Worm (Caenorhabditis elegans) whole organism, young adult: Measurements from ENCODE around the gene Y46H3A.5.
"Not testable (repeated sequence)": the region's sequence is repeated elsewhere in the genome, so short reads cannot be mapped to it uniquely, and the experiment has no call there.

ENCODE experiments used
- F49E8.2 ChIP-seq: sonication (generic microtip); optimal IDR thresholded peaks from 3 replicates; lab custom pipeline; 2017; ENCODE audit warnings: missing genetic modification characterization, mild to moderate bottlenecking, missing compliant biosample characterization, antibody characterized with exemption, moderate library complexity; ENCODE audit not compliant: insufficient read depth
- Y95B8A.8 ChIP-seq: fragments of 200-800 bp; sonication (Bioruptor generic); IDR thresholded peaks from 2 replicates; pipeline ENCODE4 v1.3.6; 2022; ENCODE audit warnings: missing genetic modification reagents, missing genetic modification characterization, missing compliant biosample characterization
- attf-6 ChIP-seq: fragments of 200-800 bp; sonication (Bioruptor generic); IDR thresholded peaks from 2 replicates; pipeline ENCODE4 v1.3.6; 2022; ENCODE audit warnings: missing genetic modification reagents, missing genetic modification characterization, missing compliant biosample characterization
- dpl-1 ChIP-seq: fragments of 150-350 bp; optimal IDR thresholded peaks from 2 replicates; lab custom pipeline; 2014; ENCODE audit warnings: missing biosample characterization, missing genetic modification reagents, missing genetic modification characterization
- lsy-27 ChIP-seq: sonication (generic microtip); optimal IDR thresholded peaks from 2 replicates; lab custom pipeline; 2017; ENCODE audit warnings: missing genetic modification characterization, mild to moderate bottlenecking, missing compliant biosample characterization, antibody characterized with exemption, missing genotype, borderline replicate concordance; ENCODE audit not compliant: insufficient read depth
- mel-28 ChIP-seq: sonication (generic microtip); optimal IDR thresholded peaks from 2 replicates; lab custom pipeline; 2016; ENCODE audit warnings: borderline replicate concordance, mild to moderate bottlenecking, missing genetic modification characterization, missing compliant biosample characterization
- mxl-1 ChIP-seq: sonication (generic microtip); optimal IDR thresholded peaks from 2 replicates; lab custom pipeline; 2016; ENCODE audit warnings: missing genetic modification characterization, missing compliant biosample characterization
- pha-4 ChIP-seq: fragments of 150-350 bp; sonication (generic microtip); optimal IDR thresholded peaks from 2 replicates; lab custom pipeline; 2014; ENCODE audit warnings: missing biosample characterization, missing genetic modification reagents, missing genetic modification characterization
- ztf-25 ChIP-seq: fragments of 200-800 bp; sonication (Bioruptor generic); IDR thresholded peaks from 2 replicates; pipeline ENCODE4 v1.3.6; 2022; ENCODE audit warnings: missing genetic modification reagents, missing genetic modification characterization, missing compliant biosample characterization
- ztf-28 ChIP-seq: fragments of 200-800 bp; sonication (Bioruptor generic); IDR thresholded peaks from 2 replicates; pipeline ENCODE4 v1.3.6; 2022; ENCODE audit warnings: missing genetic modification reagents, missing genetic modification characterization, missing compliant biosample characterization

DNA sequence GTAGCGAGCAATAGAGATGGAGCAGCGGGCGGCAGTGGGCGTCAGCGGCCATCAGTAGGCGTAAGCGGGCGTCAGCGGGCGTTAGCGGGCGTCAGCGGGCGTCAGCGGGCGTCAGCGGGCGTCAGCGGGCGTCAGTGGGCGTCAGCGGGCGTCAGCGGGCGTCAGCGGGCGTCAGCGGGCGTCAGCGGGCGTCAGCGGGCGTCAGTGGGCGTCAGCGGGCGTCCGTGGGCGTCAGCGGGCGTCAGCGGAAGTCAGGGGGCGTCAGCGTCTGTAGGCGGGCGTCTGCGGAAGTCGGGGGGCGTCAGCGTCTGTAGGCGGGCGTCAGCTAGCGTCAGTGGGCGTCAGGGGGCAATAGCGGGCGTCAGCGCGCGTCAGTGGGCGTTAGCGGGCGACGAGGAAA is 35.3 kb upstream of the Y46H3A.5 start:
- not testable (repeated sequence) for TF ChIP-seq pha-4 (tag; lab: Kevin White, UChicago); F49E8.2 (tag; lab: Kevin White, UChicago); mel-28 (tag; lab: Kevin White, UChicago); dpl-1 (GFP tag; lab: Kevin White, UChicago); mxl-1 (tag; lab: Kevin White, UChicago); attf-6 (GFP tag; lab: Robert Waterston, UW); ztf-25 (GFP tag; lab: Robert Waterston, UW); lsy-27 (tag; lab: Kevin White, UChicago); Y95B8A.8 (GFP tag; lab: Robert Waterston, UW); ztf-28 (GFP tag; lab: Robert Waterston, UW)
